Worm (Caenorhabditis elegans) whole organism, late embryonic: ENCODE data around the gene rgef-1.

ENCODE experiments used
- C08G9.2 ChIP-seq: sonication (generic microtip); optimal IDR thresholded peaks from 2 replicates; lab custom pipeline; 2016; ENCODE audit warnings: mild to moderate bottlenecking, missing genetic modification characterization, moderate library complexity, missing compliant biosample characterization
- C38D4.7 ChIP-seq: fragments of 200-800 bp; sonication (Bioruptor generic); optimal IDR thresholded peaks from 2 replicates; lab custom pipeline; 2018; ENCODE audit warnings: mild to moderate bottlenecking, missing genetic modification characterization, moderate library complexity, missing compliant biosample characterization
- F13H6.1 ChIP-seq: sonication (generic microtip); optimal IDR thresholded peaks from 2 replicates; lab custom pipeline; 2016; ENCODE audit warnings: missing genetic modification characterization, missing compliant biosample characterization
- K09A11.1 ChIP-seq: sonication (generic microtip); optimal IDR thresholded peaks from 2 replicates; lab custom pipeline; 2017; ENCODE audit warnings: antibody characterized with exemption, mild to moderate bottlenecking, missing genetic modification characterization, missing compliant biosample characterization; ENCODE audit not compliant: insufficient read depth
- Y22D7AL.16 ChIP-seq: sonication (generic microtip); optimal IDR thresholded peaks from 2 replicates; lab custom pipeline; 2016; ENCODE audit warnings: missing genetic modification characterization, missing compliant biosample characterization
- ahr-1 ChIP-seq: sonication (generic microtip); optimal IDR thresholded peaks from 2 replicates; lab custom pipeline; 2016; ENCODE audit warnings: missing genetic modification characterization, missing compliant biosample characterization
- ama-1 ChIP-seq: fragments of 150-350 bp; optimal IDR thresholded peaks from 2 replicates; lab custom pipeline; 2014
- ceh-14 ChIP-seq: sonication (generic microtip); optimal IDR thresholded peaks from 2 replicates; lab custom pipeline; 2016; ENCODE audit warnings: missing genotype, missing genetic modification characterization, missing compliant biosample characterization
- ceh-18 ChIP-seq: sonication (generic microtip); optimal IDR thresholded peaks from 2 replicates; lab custom pipeline; 2016; ENCODE audit warnings: missing genetic modification characterization, missing compliant biosample characterization
- ceh-19 ChIP-seq: fragments of 200-800 bp; sonication (Bioruptor generic); optimal IDR thresholded peaks from 2 replicates; lab custom pipeline; 2018; ENCODE audit warnings: mild to moderate bottlenecking, missing genetic modification characterization, missing compliant biosample characterization
- ceh-30 ChIP-seq: fragments of 150-350 bp; optimal IDR thresholded peaks from 2 replicates; lab custom pipeline; 2014; ENCODE audit warnings: missing biosample characterization, missing genetic modification characterization
- ceh-31 ChIP-seq: sonication (generic microtip); optimal IDR thresholded peaks from 2 replicates; lab custom pipeline; 2016; ENCODE audit warnings: missing genetic modification characterization, missing compliant biosample characterization
- ceh-34 ChIP-seq: sonication (generic microtip); optimal IDR thresholded peaks from 2 replicates; lab custom pipeline; 2016; ENCODE audit warnings: mild to moderate bottlenecking, missing genetic modification characterization, missing compliant biosample characterization
- ceh-48 ChIP-seq: sonication (generic microtip); optimal IDR thresholded peaks from 2 replicates; lab custom pipeline; 2016; ENCODE audit warnings: missing genetic modification characterization, inconsistent platforms, missing compliant biosample characterization
- ceh-6 ChIP-seq: fragments of 200-800 bp; sonication (Bioruptor generic); optimal IDR thresholded peaks from 2 replicates; lab custom pipeline; 2018; ENCODE audit warnings: mild to moderate bottlenecking, missing genetic modification characterization, missing compliant biosample characterization
- ceh-9 ChIP-seq: sonication (generic microtip); optimal IDR thresholded peaks from 2 replicates; lab custom pipeline; 2016; ENCODE audit warnings: mild to moderate bottlenecking, missing genetic modification characterization, inconsistent platforms, missing compliant biosample characterization
- che-1 ChIP-seq: sonication (generic microtip); optimal IDR thresholded peaks from 2 replicates; lab custom pipeline; 2016; ENCODE audit warnings: mild to moderate bottlenecking, missing genetic modification characterization, missing compliant biosample characterization
- dmd-4 ChIP-seq: sonication (generic microtip); optimal IDR thresholded peaks from 2 replicates; lab custom pipeline; 2016; ENCODE audit warnings: borderline replicate concordance, missing genetic modification characterization, missing compliant biosample characterization
- dve-1 ChIP-seq: sonication (generic microtip); optimal IDR thresholded peaks from 2 replicates; lab custom pipeline; 2017; ENCODE audit warnings: antibody characterized with exemption, mild to moderate bottlenecking, missing genetic modification characterization, missing compliant biosample characterization
- elt-2 ChIP-seq: sonication (generic microtip); optimal IDR thresholded peaks from 2 replicates; lab custom pipeline; 2016; ENCODE audit warnings: missing genetic modification reagents, missing genetic modification characterization, missing compliant biosample characterization
- elt-4 ChIP-seq: sonication (generic microtip); optimal IDR thresholded peaks from 2 replicates; lab custom pipeline; 2016; ENCODE audit warnings: missing genetic modification characterization, missing compliant biosample characterization
- fax-1 ChIP-seq: sonication (generic microtip); optimal IDR thresholded peaks from 2 replicates; lab custom pipeline; 2016; ENCODE audit warnings: missing genotype, missing genetic modification characterization, missing compliant biosample characterization
- fkh-6 ChIP-seq: sonication (generic microtip); optimal IDR thresholded peaks from 2 replicates; lab custom pipeline; 2016; ENCODE audit warnings: missing genetic modification characterization, missing compliant biosample characterization
- mec-3 ChIP-seq: sonication (generic microtip); optimal IDR thresholded peaks from 2 replicates; lab custom pipeline; 2016; ENCODE audit warnings: borderline replicate concordance, missing genetic modification characterization, missing compliant biosample characterization
- nfya-1 ChIP-seq: sonication (generic microtip); optimal IDR thresholded peaks from 2 replicates; lab custom pipeline; 2017; ENCODE audit warnings: missing genetic modification characterization, mild to moderate bottlenecking, missing compliant biosample characterization, antibody characterized with exemption, moderate library complexity
- pag-3 ChIP-seq: sonication (generic microtip); optimal IDR thresholded peaks from 2 replicates; lab custom pipeline; 2016; ENCODE audit warnings: missing compliant biosample characterization, missing genetic modification characterization, borderline replicate concordance
- pax-1 ChIP-seq: fragments of 150-350 bp; optimal IDR thresholded peaks from 2 replicates; lab custom pipeline; 2014; ENCODE audit warnings: missing biosample characterization, missing genetic modification characterization
- pha-2 ChIP-seq: sonication (generic microtip); optimal IDR thresholded peaks from 2 replicates; lab custom pipeline; 2017; ENCODE audit warnings: mild to moderate bottlenecking, missing genetic modification characterization, missing compliant biosample characterization
- pha-4 ChIP-seq: fragments of 150-350 bp; optimal IDR thresholded peaks from 2 replicates; lab custom pipeline; 2018; ENCODE audit warnings: missing biosample characterization, missing genetic modification reagents, missing genetic modification characterization
- pqm-1 ChIP-seq: sonication (generic microtip); optimal IDR thresholded peaks from 2 replicates; lab custom pipeline; 2016; ENCODE audit warnings: missing genetic modification characterization, missing compliant biosample characterization
- pros-1 ChIP-seq: fragments of 150-350 bp; optimal IDR thresholded peaks from 2 replicates; lab custom pipeline; 2014; ENCODE audit warnings: missing biosample characterization, missing genetic modification reagents, missing genetic modification characterization
- ref-2 ChIP-seq: sonication (generic microtip); optimal IDR thresholded peaks from 2 replicates; lab custom pipeline; 2016; ENCODE audit warnings: missing genetic modification characterization, missing compliant biosample characterization
- sox-2 ChIP-seq: fragments of 200-800 bp; sonication (Bioruptor generic); IDR thresholded peaks from 2 replicates; pipeline ENCODE4 v1.3.6; 2022; ENCODE audit warnings: missing genetic modification reagents, missing genetic modification characterization, missing compliant biosample characterization
- tbx-2 ChIP-seq: sonication (generic microtip); optimal IDR thresholded peaks from 2 replicates; lab custom pipeline; 2016; ENCODE audit warnings: missing genetic modification characterization, missing compliant biosample characterization
- tbx-7 ChIP-seq: sonication (generic microtip); optimal IDR thresholded peaks from 2 replicates; lab custom pipeline; 2016; ENCODE audit warnings: missing genotype, missing genetic modification characterization, missing compliant biosample characterization
- ttx-3 ChIP-seq: sonication (generic microtip); optimal IDR thresholded peaks from 2 replicates; lab custom pipeline; 2016; ENCODE audit warnings: missing genetic modification reagents, missing genetic modification characterization, missing compliant biosample characterization
- unc-42 ChIP-seq: sonication (generic microtip); optimal IDR thresholded peaks from 2 replicates; lab custom pipeline; 2016; ENCODE audit warnings: missing genotype, missing genetic modification characterization, missing compliant biosample characterization
- unc-55 ChIP-seq: sonication (generic microtip); optimal IDR thresholded peaks from 2 replicates; lab custom pipeline; 2017; ENCODE audit warnings: missing biosample characterization, missing genetic modification reagents, missing genetic modification characterization
- zip-5 ChIP-seq: sonication (generic microtip); optimal IDR thresholded peaks from 2 replicates; lab custom pipeline; 2016; ENCODE audit warnings: missing genetic modification characterization, missing compliant biosample characterization

The rgef-1 gene

DNA sequence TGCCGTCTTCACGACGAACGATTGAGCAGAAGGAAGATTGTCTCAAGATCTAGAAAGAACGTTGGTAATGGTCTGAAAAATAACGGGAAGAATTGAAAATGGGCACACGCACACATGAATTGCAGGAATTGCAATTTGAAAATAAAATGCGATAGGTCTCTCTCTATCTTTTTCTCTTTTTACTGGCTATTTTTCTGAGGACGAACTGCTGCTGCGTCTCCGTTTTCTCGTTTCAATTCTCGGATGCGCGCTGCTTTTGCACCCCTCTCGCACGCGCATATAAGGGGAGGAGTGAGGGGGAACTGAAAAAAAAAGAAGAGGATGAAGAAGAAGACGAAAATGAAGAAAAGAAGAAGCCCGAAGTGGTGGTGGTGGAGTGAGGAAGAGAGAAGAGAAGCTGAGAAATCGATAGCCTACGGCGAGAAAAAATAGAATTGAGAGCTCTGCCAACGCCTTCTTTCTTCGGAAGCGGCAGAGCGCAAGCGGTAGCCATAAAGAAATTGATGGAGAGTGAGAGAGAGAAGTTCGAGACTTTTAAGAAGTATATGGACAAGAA, at the start of gene rgef-1:
Gene rgef-1 (minus strand): TSS at position 51 of the 556 bp plus-strand sequence.
- TF ChIP-seq ahr-1 (tag; lab: Kevin White, UChicago) (no peak), ceh-6 (GFP tag; lab: Kevin White, UChicago) (no peak), ceh-19 (GFP tag; lab: Kevin White, UChicago) (peak; percentile 44), ceh-14 (tag; lab: Kevin White, UChicago) (peak; percentile 76), ceh-31 (tag; lab: Kevin White, UChicago) (peak; percentile 85), tbx-2 (tag; lab: Kevin White, UChicago) (peak; percentile 59), dmd-4 (no peak), nfya-1 (tag; lab: Kevin White, UChicago) (peak; percentile 47), ceh-30 (no peak), ceh-34 (tag; lab: Kevin White, UChicago) (peak; percentile 37), Y22D7AL.16 (tag; lab: Kevin White, UChicago) (no peak), C08G9.2 (peak; percentile 33), ref-2 (tag; lab: Kevin White, UChicago) (peak; percentile 20), mec-3 (no peak), ceh-48 (peak; percentile 89), ceh-18 (tag; lab: Kevin White, UChicago) (peak; percentile 44), unc-42 (tag; lab: Kevin White, UChicago) (peak; percentile 87), pros-1 (tag; lab: Kevin White, UChicago) (peak; percentile 17)

DNA sequence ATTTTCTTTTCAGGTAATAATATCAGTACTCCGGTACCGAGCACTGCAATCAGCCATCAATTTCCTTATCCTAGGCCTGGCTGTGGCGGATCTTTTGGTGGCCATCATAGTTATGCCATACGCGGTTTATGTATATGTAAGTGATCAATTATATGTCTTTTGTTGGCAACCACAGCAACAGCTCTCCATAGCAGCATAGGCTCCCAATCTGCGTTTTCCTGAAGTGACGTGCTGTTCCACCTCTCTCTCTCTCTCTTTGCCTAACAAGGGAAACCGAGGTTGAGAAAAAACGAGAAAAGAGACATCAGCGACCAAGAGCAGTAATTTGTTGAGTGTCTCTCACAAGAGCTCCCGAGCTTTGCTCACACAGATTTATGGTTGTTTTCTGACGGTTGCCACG, 47.7 kb upstream of the rgef-1 start:
- TF ChIP-seq fkh-6 = no peak

DNA sequence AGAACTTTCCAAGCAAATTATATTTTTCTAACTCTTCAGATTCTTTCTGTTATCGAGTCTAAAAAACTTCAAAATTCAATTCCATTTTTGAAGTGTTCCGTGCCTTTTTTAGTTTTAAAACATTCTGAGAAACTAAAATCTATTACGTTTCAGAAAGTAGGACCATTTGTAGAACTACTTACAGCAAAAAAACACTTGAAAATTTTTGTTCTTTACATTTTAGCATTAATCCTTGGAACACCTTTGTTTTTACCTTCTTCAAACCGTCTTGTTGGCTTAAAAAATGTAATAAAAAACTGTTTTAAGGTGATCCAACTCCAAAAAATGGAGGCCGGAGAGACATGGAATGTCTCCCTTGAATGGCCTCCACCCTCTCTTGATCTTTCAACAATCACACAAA, 46.8 kb upstream of the rgef-1 start, which contains the start of gene dop-2:
Gene dop-2 (plus strand): TSS at position 301 of the 400 bp plus-strand sequence.
- TF ChIP-seq sox-2 (GFP tag; lab: Robert Waterston, UW) (no peak), C38D4.7 (GFP tag; lab: Kevin White, UChicago) (no peak), elt-4 (tag; lab: Kevin White, UChicago) (no peak), zip-5 (tag; lab: Kevin White, UChicago) (no peak), unc-42 (tag; lab: Kevin White, UChicago) (no peak), unc-55 (no peak)

DNA sequence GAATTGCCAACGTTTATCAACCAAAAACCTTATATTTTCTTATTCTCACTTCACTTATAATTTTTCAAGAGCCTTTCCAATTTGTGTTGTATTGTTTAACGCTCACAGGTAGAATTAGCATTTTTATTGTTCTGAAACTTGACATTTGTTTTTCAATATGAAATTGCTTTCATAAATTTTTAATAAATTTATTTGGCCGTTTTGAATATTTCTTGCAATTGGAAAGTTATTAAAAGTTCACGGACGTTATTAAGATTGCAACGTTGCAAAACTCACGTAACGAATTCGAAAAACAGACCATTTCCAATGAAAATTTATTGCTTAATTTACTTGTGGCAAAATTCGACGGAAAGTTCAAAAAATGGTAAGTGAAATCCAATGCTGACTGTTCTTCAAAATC, 28.8 kb upstream of the rgef-1 start, which contains the start of gene K09G1.2:
Gene K09G1.2 (plus strand): TSS at position 301 of the 400 bp plus-strand sequence.
- TF ChIP-seq ttx-3 (tag; lab: Kevin White, UChicago) (no peak), ceh-6 (GFP tag; lab: Kevin White, UChicago) (no peak), fkh-6 (no peak), pros-1 (tag; lab: Kevin White, UChicago) (no peak), K09A11.1 (no peak), fax-1 (tag; lab: Kevin White, UChicago) (no peak), F13H6.1 (no peak), Y22D7AL.16 (tag; lab: Kevin White, UChicago) (no peak)

DNA sequence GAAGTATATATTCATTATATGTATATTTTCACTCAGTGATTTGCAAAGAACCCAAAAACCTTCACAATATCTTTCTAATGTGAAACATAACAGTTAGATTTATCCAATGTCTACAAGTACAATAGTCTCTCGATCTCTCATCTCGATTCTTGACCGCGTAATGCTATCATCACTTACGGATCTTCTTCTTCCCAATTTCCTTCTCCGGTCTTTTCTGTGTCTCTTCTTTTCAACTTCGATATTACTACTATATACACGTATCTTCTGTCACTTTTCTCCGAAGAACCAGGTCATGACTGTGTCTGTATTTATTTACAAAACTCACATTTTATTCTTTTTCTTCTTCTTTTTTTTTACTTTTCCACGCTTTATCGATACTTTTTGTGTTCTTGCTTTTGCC, 27.1 kb upstream of the rgef-1 start:
- no peak for TF ChIP-seq sox-2 (GFP tag; lab: Robert Waterston, UW)
- TF ChIP-seq unc-55 = no peak
- no peak for TF ChIP-seq pag-3
- TF ChIP-seq fkh-6 = no peak
- no peak for TF ChIP-seq ceh-9 (tag; lab: Kevin White, UChicago)
- no peak for TF ChIP-seq elt-2
- TF ChIP-seq pax-1 (tag; lab: Kevin White, UChicago) = no peak
- TF ChIP-seq che-1 = no peak
- TF ChIP-seq pha-4 (tag; lab: Kevin White, UChicago) = no peak
- TF ChIP-seq dve-1 = no peak
- no peak for TF ChIP-seq pha-2 (tag; lab: Kevin White, UChicago)
- TF ChIP-seq ahr-1 (tag; lab: Kevin White, UChicago) = no peak
- no peak for TF ChIP-seq Y22D7AL.16 (tag; lab: Kevin White, UChicago)
- TF ChIP-seq tbx-7 (tag; lab: Kevin White, UChicago) = no peak
- TF ChIP-seq tbx-2 (tag; lab: Kevin White, UChicago) = no peak
- TF ChIP-seq C08G9.2 = no peak
- TF ChIP-seq unc-42 (tag; lab: Kevin White, UChicago) = no peak
- no peak for TF ChIP-seq ama-1 (lab: Kevin White, UChicago)
- no peak for TF ChIP-seq ceh-34 (tag; lab: Kevin White, UChicago)
- no peak for TF ChIP-seq pqm-1 (tag; lab: Kevin White, UChicago)
